Worm (Caenorhabditis elegans): ENCODE measurements around the gene fah-1.

DNA sequence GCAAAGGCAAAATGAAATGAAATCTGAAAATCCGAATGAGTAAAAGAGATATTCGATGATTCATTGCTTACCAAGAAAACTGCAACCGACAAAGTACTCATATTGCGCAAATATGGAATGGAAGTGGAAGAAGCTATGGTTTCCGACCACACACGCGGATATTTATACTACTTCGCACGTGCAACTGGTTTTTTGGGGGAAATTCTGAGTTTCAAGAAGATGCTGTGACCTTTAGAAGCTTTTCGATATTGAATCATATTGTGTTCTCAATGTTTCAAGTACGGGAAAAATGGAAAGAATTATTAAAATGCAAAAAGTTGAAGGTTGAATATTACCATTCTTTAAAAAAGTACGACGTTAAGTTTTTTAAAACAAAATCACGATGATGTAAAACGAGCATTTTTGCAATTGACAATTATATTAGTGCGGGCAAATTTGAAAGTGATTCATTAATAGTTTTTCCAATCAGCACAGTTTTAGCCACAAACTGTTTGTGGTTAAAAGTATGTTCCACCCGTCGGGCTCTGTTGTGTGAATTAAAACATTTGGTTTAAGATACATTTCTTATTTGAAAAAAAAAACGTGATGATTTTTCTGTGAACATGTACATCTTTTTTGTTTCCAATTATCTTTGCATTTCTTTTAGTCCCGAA, 2.2 kb upstream of the fah-1 start, which contains the start of the genes grl-6 and K10C2.6:
- TF ChIP-seq pha-4 (tag; optimal IDR thresholded peaks at IDR 0.05), result no peak
- TF ChIP-seq nhr-12 (tag; optimal IDR thresholded peaks at IDR 0.05), result no peak
- TF ChIP-seq mls-2 (tag; optimal IDR thresholded peaks at IDR 0.05), result no peak
- TF ChIP-seq blmp-1 (tag; optimal IDR thresholded peaks at IDR 0.05), result no peak
- no peak for TF ChIP-seq elt-3 (tag; optimal IDR thresholded peaks at IDR 0.05)
- no peak for TF ChIP-seq snpc-4 (tag; optimal IDR thresholded peaks at IDR 0.05)
- TF ChIP-seq sptf-1 (tag; optimal IDR thresholded peaks at IDR 0.05), result no peak
